Fruit fly (Drosophila melanogaster): ENCODE data around the gene CG7724.
A peak's percentile ranks its signal among the peaks of the same experiment; 100 is the strongest.

Gene CG7724

dm6 chr3L:17047811-17048239 lies 7.6 kb upstream of the CG7724 start (continued):
- TF ChIP-seq woc (GFP tag; optimal IDR thresholded peaks at IDR 0.05) (no peak), Rel (GFP tag; optimal IDR thresholded peaks at IDR 0.05) (no peak), Rel (tag; optimal IDR thresholded peaks at IDR 0.05) (no peak), brk (GFP tag; optimal IDR thresholded peaks at IDR 0.05) (no peak), jim (GFP tag; optimal IDR thresholded peaks at IDR 0.05) (no peak), Sp1 (GFP tag; optimal IDR thresholded peaks at IDR 0.05) (peak; percentile 33), CrebA (GFP tag; optimal IDR thresholded peaks at IDR 0.05; ENCODE audit: borderline replicate concordance) (no peak), Abd-B (GFP tag; optimal IDR thresholded peaks at IDR 0.05) (no peak), Hr78 (GFP tag; optimal IDR thresholded peaks at IDR 0.05) (no peak)

dm6 chr3L:17049314-17049713 lies 6.1 kb upstream of the CG7724 start, which contains the start of gene rogdi:
Gene rogdi (plus strand): TSS chr3L:17049512.
- TF ChIP-seq dl (GFP tag; optimal IDR thresholded peaks at IDR 0.05; ENCODE audit: insufficient read depth in 1 of 2, partially characterized antibody in 2 of 2) (no peak), OdsH (GFP tag; optimal IDR thresholded peaks at IDR 0.05) (no peak), fru (GFP tag; optimal IDR thresholded peaks at IDR 0.05) (no peak), Sp1 (GFP tag; optimal IDR thresholded peaks at IDR 0.05) (no peak), br (GFP tag; optimal IDR thresholded peaks at IDR 0.05) (no peak), Dfd (GFP tag; optimal IDR thresholded peaks at IDR 0.05) (no peak)

- TF ChIP-seq OdsH (GFP tag; optimal IDR thresholded peaks at IDR 0.05) (no peak), Sp1 (GFP tag; optimal IDR thresholded peaks at IDR 0.05) (peak; percentile 19), Hr83 (GFP tag; optimal IDR thresholded peaks at IDR 0.05; ENCODE audit: poor library complexity, severe bottlenecking) (no peak), Hr78 (GFP tag; optimal IDR thresholded peaks at IDR 0.05) (no peak), CG32264 (GFP tag; optimal IDR thresholded peaks at IDR 0.05) (no peak), Myc (optimal IDR thresholded peaks at IDR 0.05) (no peak), brk (GFP tag; optimal IDR thresholded peaks at IDR 0.05) (no peak), HLH106 (tag; optimal IDR thresholded peaks at IDR 0.05) (no peak), Rel (GFP tag; optimal IDR thresholded peaks at IDR 0.05) (no peak), Rel (tag; optimal IDR thresholded peaks at IDR 0.05) (peak; percentile 45), woc (GFP tag; optimal IDR thresholded peaks at IDR 0.05) (no peak), h (GFP tag; optimal IDR thresholded peaks at IDR 0.05) (peak; percentile 49)
Observed at dm6 chr3L:17049912-17050345, 5.5 kb upstream of the CG7724 start.

dm6 chr3L:17050661-17051452 lies 4.6 kb upstream of the CG7724 start:
- TF ChIP-seq psq (GFP tag; optimal IDR thresholded peaks at IDR 0.05) = no peak
- peak; percentile 52 for TF ChIP-seq tai (GFP tag; optimal IDR thresholded peaks at IDR 0.05)
- no peak for TF ChIP-seq Abd-B (GFP tag; optimal IDR thresholded peaks at IDR 0.05)
- TF ChIP-seq Hnf4 (GFP tag; optimal IDR thresholded peaks at IDR 0.05) = peak; percentile 1
- TF ChIP-seq pan (optimal IDR thresholded peaks at IDR 0.05) = no peak
- peak; percentile 11 for TF ChIP-seq rgr (GFP tag; optimal IDR thresholded peaks at IDR 0.05)
- peak; percentile 7 for TF ChIP-seq Myc (optimal IDR thresholded peaks at IDR 0.05)

dm6 chr3L:17051472-17051871 lies 3.9 kb upstream of the CG7724 start:
- TF ChIP-seq foxo (GFP tag; optimal IDR thresholded peaks at IDR 0.05) (no peak), fru (GFP tag; optimal IDR thresholded peaks at IDR 0.05) (no peak), Vsx2 (GFP tag; optimal IDR thresholded peaks at IDR 0.05; ENCODE audit: partially characterized antibody) (no peak), pan (optimal IDR thresholded peaks at IDR 0.05) (no peak)

- TF ChIP-seq fru (GFP tag; optimal IDR thresholded peaks at IDR 0.05) (no peak), psq (GFP tag; optimal IDR thresholded peaks at IDR 0.05) (no peak), sv (GFP tag; optimal IDR thresholded peaks at IDR 0.05) (no peak), Hr78 (GFP tag; optimal IDR thresholded peaks at IDR 0.05) (no peak), CrebA (GFP tag; optimal IDR thresholded peaks at IDR 0.05; ENCODE audit: borderline replicate concordance) (no peak), ey (GFP tag; optimal IDR thresholded peaks at IDR 0.05) (no peak), brk (GFP tag; optimal IDR thresholded peaks at IDR 0.05) (no peak), HLH106 (tag; optimal IDR thresholded peaks at IDR 0.05) (no peak), Mio (GFP tag; optimal IDR thresholded peaks at IDR 0.05) (no peak), Abd-B (GFP tag; optimal IDR thresholded peaks at IDR 0.05) (no peak), CG9705 (GFP tag; optimal IDR thresholded peaks at IDR 0.05) (no peak), OdsH (GFP tag; optimal IDR thresholded peaks at IDR 0.05) (no peak), Vsx2 (GFP tag; optimal IDR thresholded peaks at IDR 0.05; ENCODE audit: partially characterized antibody) (no peak), Dif (GFP tag; optimal IDR thresholded peaks at IDR 0.05; ENCODE audit: partially characterized antibody) (no peak), pan (optimal IDR thresholded peaks at IDR 0.05) (no peak), tai (GFP tag; optimal IDR thresholded peaks at IDR 0.05) (no peak), usp (GFP tag; optimal IDR thresholded peaks at IDR 0.05) (no peak), foxo (GFP tag; optimal IDR thresholded peaks at IDR 0.05) (no peak), woc (GFP tag; optimal IDR thresholded peaks at IDR 0.05) (no peak), br (GFP tag; optimal IDR thresholded peaks at IDR 0.05) (no peak)
Observed at dm6 chr3L:17052388-17052905, 3.0 kb upstream of the CG7724 start.
